Fruit fly (Drosophila melanogaster): Measurements from ENCODE around the gene ChLD3.
A peak's percentile ranks its signal among the peaks of the same experiment; 100 is the strongest.

The ChLD3 gene

DNA sequence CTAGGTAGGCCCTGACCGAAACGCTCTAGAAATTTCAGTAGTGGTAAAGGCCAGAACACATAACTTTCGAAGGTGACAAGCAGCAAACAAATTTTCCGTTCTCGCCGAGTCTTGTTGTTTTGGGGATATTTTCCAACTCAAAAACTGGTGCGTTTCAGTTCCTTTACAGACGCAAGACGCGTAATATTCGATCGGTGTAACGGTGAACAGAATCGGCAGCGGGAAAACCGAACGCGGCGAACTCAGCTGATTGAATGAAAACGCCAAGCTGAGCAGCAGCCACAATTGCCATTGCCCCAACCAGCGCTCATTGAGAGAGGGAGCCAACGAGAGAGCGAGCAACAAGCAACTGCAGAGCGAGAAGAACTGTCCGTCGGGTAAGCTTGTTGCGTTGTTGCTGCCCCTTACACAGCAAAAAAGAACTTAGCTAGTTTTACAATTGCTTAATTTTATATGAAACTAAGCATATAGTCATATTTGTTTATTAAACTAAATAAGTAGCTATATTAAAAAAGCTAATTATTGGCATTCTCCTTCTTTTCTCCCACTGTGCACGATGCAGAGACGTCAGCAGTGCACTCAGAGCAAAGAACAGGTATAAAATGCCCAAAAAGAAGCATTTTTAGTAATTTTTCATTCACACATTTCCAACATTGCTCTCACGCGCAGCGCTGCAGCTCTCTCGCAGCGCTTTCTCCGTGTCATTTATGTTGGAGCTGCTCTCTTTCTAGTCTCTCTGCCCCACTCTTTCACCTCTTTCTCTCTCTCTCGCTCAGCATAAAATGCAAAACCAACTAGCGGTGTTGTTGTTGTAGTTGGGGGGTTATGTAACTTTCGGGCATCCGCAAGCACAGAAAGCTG lies 22.6 kb upstream of the ChLD3 start, which contains the start of the genes Cyt-c-d and CG31808 (continued):
- TF ChIP-seq Hsf (GFP tag; optimal IDR thresholded peaks at IDR 0.05): peak; percentile 98
- no peak for TF ChIP-seq Dfd (GFP tag; optimal IDR thresholded peaks at IDR 0.05)
- peak; percentile 92 for TF ChIP-seq CG4617 (GFP tag; optimal IDR thresholded peaks at IDR 0.05; ENCODE audit: borderline replicate concordance)
- peak; percentile 88 for TF ChIP-seq CG15514 (GFP tag; optimal IDR thresholded peaks at IDR 0.05)
- TF ChIP-seq Stat92E (GFP tag; optimal IDR thresholded peaks at IDR 0.05): peak in 1 of 3 experiments; percentile 92
- TF ChIP-seq slp2 (GFP tag; optimal IDR thresholded peaks at IDR 0.05): peak; percentile 88
- peak; percentile 95 for TF ChIP-seq BtbVII (GFP tag; optimal IDR thresholded peaks at IDR 0.05)
- TF ChIP-seq rib (GFP tag; IDR thresholded peaks at IDR 0.05): peak; percentile 89
- peak; percentile 96 for TF ChIP-seq run (tag; optimal IDR thresholded peaks at IDR 0.05)
- peak; percentile 94 for TF ChIP-seq CG11247 (GFP tag; IDR thresholded peaks at IDR 0.05)
- no peak for TF ChIP-seq D (optimal IDR thresholded peaks at IDR 0.05)
- TF ChIP-seq D (GFP tag; optimal IDR thresholded peaks at IDR 0.05): peak; percentile 97
- peak; percentile 46 for TF ChIP-seq CG3995 (GFP tag; optimal IDR thresholded peaks at IDR 0.05)
- peak; percentile 98 for TF ChIP-seq CG10979 (tag; optimal IDR thresholded peaks at IDR 0.05)
- TF ChIP-seq NFAT (GFP tag; IDR thresholded peaks at IDR 0.05): peak; percentile 85
- TF ChIP-seq Hr39 (optimal IDR thresholded peaks at IDR 0.05): no peak
- TF ChIP-seq bowl (GFP tag; IDR thresholded peaks at IDR 0.05): peak; percentile 96
- peak; percentile 94 for TF ChIP-seq Mad (GFP tag; optimal IDR thresholded peaks at IDR 0.05)
- peak; percentile 85 for TF ChIP-seq CG10147 (GFP tag; optimal IDR thresholded peaks at IDR 0.05)
- TF ChIP-seq tna (GFP tag; IDR thresholded peaks at IDR 0.05; ENCODE audit: partially characterized antibody): no peak; the same call in 1 of the 2 replicates
- TF ChIP-seq trh (GFP tag; optimal IDR thresholded peaks at IDR 0.05): peak; percentile 93
- TF ChIP-seq sqz (GFP tag; optimal IDR thresholded peaks at IDR 0.05): peak; percentile 91
- peak; percentile 97 for TF ChIP-seq CG12659 (GFP tag; optimal IDR thresholded peaks at IDR 0.05)
- TF ChIP-seq ci (GFP tag; IDR thresholded peaks at IDR 0.05): peak; percentile 99
- peak; percentile 96 for TF ChIP-seq CoRest (tag; optimal IDR thresholded peaks at IDR 0.05)
- peak; percentile 87 for TF ChIP-seq da (GFP tag; optimal IDR thresholded peaks at IDR 0.05)
- TF ChIP-seq CG9797 (GFP tag; optimal IDR thresholded peaks at IDR 0.05): peak; percentile 33
- TF ChIP-seq CG6854 (GFP tag; optimal IDR thresholded peaks at IDR 0.05): peak; percentile 92
- peak; percentile 98 for TF ChIP-seq sob (GFP tag; IDR thresholded peaks at IDR 0.05)
- no peak for TF ChIP-seq Sin3A (optimal IDR thresholded peaks at IDR 0.05)
- peak; percentile 85 for TF ChIP-seq Bdp1 (GFP tag; optimal IDR thresholded peaks at IDR 0.05)
- no peak for TF ChIP-seq Elba2 (GFP tag; optimal IDR thresholded peaks at IDR 0.05)
- peak; percentile 87 for TF ChIP-seq CG4404 (GFP tag; IDR thresholded peaks at IDR 0.05)
- peak; percentile 84 for TF ChIP-seq wek (GFP tag; optimal IDR thresholded peaks at IDR 0.05)
- peak; percentile 84; the same call in 1 of the 2 replicates for TF ChIP-seq ham (GFP tag; IDR thresholded peaks at IDR 0.05)
- TF ChIP-seq CG10321 (GFP tag; IDR thresholded peaks at IDR 0.05): peak; percentile 68; the same call in 1 of the 2 replicates
- TF ChIP-seq CG3281 (GFP tag; optimal IDR thresholded peaks at IDR 0.05): peak; percentile 93
- TF ChIP-seq CG32532 (GFP tag; IDR thresholded peaks at IDR 0.05): peak; percentile 94
- TF ChIP-seq Xrp1 (GFP tag; IDR thresholded peaks at IDR 0.05): peak; percentile 98
- TF ChIP-seq CG30431 (GFP tag; optimal IDR thresholded peaks at IDR 0.05): peak; percentile 94
- TF ChIP-seq CG32767 (GFP tag; IDR thresholded peaks at IDR 0.05): peak; percentile 96
- peak; percentile 98 for TF ChIP-seq CG6689 (GFP tag; IDR thresholded peaks at IDR 0.05)
- no peak for TF ChIP-seq HLH4C (GFP tag; IDR thresholded peaks at IDR 0.05; ENCODE audit: partially characterized antibody)
- peak; percentile 97 for TF ChIP-seq zfh1 (GFP tag; IDR thresholded peaks at IDR 0.05)
- TF ChIP-seq nom (GFP tag; optimal IDR thresholded peaks at IDR 0.05): peak; percentile 89
- TF ChIP-seq bcd (GFP tag; optimal IDR thresholded peaks at IDR 0.05): peak; percentile 97
- peak; percentile 89 for TF ChIP-seq jumu (GFP tag; optimal IDR thresholded peaks at IDR 0.05)
- TF ChIP-seq dan (GFP tag; IDR thresholded peaks at IDR 0.05): peak; percentile 75; the same call in 1 of the 2 replicates
- TF ChIP-seq sim (GFP tag; IDR thresholded peaks at IDR 0.05): peak; percentile 93
- peak; percentile 77 for TF ChIP-seq Antp (GFP tag; optimal IDR thresholded peaks at IDR 0.05)

All from whole organism, embryonic.